Worm (Caenorhabditis elegans): ENCODE measurements around the gene tftc-3.

tftc-3 gene

DNA sequence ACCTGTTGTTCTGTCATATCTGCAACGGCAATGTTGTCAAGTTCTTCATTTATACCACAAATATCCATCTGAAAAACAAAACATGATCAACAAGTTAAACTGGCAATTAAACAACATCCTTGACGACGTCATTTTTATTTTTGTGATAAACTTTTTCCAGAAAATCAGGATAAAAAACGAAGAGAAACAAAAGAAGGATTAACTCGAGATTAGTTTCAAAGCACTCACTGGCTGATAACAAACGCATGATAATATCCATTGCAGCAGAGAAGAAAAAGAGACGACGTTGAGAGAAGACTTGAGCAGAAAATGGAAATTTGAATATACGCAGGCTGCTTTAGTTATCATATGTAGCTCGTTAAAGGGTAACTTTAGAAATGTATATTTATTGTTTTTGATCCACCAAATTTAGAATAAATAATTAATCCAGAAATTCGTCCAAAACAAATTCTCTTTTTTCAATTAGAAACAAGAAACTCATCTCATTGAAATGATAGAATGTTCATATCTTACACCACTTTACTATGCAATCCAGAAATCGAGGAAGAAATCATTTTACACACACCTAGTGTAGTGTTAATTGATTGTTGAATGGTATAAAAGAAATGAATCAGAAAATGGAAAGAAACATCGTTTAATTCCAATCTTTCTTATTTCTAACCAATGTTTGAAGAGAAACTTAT, 31.1 kb upstream of the tftc-3 start, which contains the start of the genes C12D8.21 and col-148:
Gene C12D8.21, minus strand, starts transcription at position 68 of the 683 bp plus-strand sequence.
Gene col-148, plus strand, starts transcription at position 633 of the 683 bp plus-strand sequence.
- TF ChIP-seq egl-5 (tag; optimal IDR thresholded peaks at IDR 0.05) (no peak), skn-1 (tag; optimal IDR thresholded peaks at IDR 0.05) (no peak), ztf-11 (tag; optimal IDR thresholded peaks at IDR 0.05) (no peak), nhr-43 (tag; optimal IDR thresholded peaks at IDR 0.05; ENCODE audit: poor library complexity, severe bottlenecking) (no peak), nhr-25 (tag; optimal IDR thresholded peaks at IDR 0.05) (no peak), elt-2 (tag; optimal IDR thresholded peaks at IDR 0.05) (no peak), fkh-2 (tag; optimal IDR thresholded peaks at IDR 0.05) (no peak), nhr-11 (tag; optimal IDR thresholded peaks at IDR 0.05) (no peak), ceh-16 (tag; optimal IDR thresholded peaks at IDR 0.05) (no peak), fos-1 (tag; optimal IDR thresholded peaks at IDR 0.05) (no peak), ceh-9 (tag; optimal IDR thresholded peaks at IDR 0.05) (no peak), mdl-1 (tag; optimal IDR thresholded peaks at IDR 0.05) (no peak), lsy-12 (tag; optimal IDR thresholded peaks at IDR 0.05) (no peak), mml-1 (tag; optimal IDR thresholded peaks at IDR 0.05) (no peak), nhr-77 (tag; optimal IDR thresholded peaks at IDR 0.05) (no peak), nhr-76 (tag; optimal IDR thresholded peaks at IDR 0.05) (no peak)

DNA sequence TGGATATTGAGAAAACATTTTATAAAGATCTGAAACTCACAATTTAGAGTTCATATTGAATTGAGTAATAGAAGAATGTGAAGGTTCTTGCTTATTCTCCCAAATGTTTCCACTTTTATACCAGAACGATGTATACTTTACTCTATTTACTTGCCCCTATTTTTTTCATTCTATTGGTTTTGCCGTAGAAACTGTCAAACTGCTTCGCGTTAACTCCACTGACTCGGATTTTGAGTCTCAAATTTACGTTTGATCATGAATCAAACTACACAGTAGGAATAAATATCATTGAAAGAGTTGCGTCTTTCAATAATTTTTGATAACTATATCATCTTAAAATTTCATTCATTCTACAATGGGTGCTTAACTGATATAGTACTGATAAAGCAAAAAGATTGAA, 29.7 kb upstream of the tftc-3 start, which contains the start of gene fipr-8:
Gene fipr-8, minus strand, starts transcription at position 101 of the 400 bp plus-strand sequence.
- TF ChIP-seq lsy-12 (tag; optimal IDR thresholded peaks at IDR 0.05) (no peak), snpc-4 (tag; optimal IDR thresholded peaks at IDR 0.05) (no peak), tbx-2 (tag; optimal IDR thresholded peaks at IDR 0.05) (no peak)

DNA sequence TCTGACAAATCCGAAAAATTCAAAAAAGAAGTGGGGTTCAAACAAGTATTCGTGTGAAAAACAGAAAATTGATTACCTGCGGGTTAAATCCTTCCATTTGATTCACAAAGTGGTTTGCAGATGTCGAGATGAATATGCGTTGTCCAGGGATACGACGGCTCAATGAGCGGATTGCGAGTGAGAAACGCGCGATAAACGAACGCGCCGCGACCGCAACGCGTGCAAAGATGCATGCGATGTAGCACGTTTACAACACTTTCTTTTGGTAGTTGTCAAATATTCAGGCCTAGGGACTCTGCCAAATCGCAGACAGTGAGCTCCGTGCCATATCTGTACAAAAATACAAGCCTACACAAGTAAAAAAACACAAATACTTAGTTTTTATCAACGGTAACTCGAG, 28.5 kb upstream of the tftc-3 start, which contains the start of gene fubl-1:
Gene fubl-1, minus strand, starts transcription at position 202 of the 400 bp plus-strand sequence.
- TF ChIP-seq elt-2 (tag; optimal IDR thresholded peaks at IDR 0.05) (peak; percentile 2), pqm-1 (tag; optimal IDR thresholded peaks at IDR 0.05) (no peak), hmg-11 (tag; optimal IDR thresholded peaks at IDR 0.05) (peak; percentile 9), lin-39 (tag; optimal IDR thresholded peaks at IDR 0.05) (peak; percentile 61), nfya-1 (tag; optimal IDR thresholded peaks at IDR 0.05; ENCODE audit: insufficient read depth) (peak; percentile 50), zag-1 (tag; optimal IDR thresholded peaks at IDR 0.05) (no peak), lin-15B (tag; optimal IDR thresholded peaks at IDR 0.05) (peak; percentile 73), ama-1 (optimal IDR thresholded peaks at IDR 0.05) (peak; percentile 39), unc-39 (tag; optimal IDR thresholded peaks at IDR 0.05) (no peak), ztf-4 (tag; optimal IDR thresholded peaks at IDR 0.05) (no peak), elt-3 (tag; optimal IDR thresholded peaks at IDR 0.05) (no peak), pha-4 (tag; optimal IDR thresholded peaks at IDR 0.05) (peak; percentile 6)

DNA sequence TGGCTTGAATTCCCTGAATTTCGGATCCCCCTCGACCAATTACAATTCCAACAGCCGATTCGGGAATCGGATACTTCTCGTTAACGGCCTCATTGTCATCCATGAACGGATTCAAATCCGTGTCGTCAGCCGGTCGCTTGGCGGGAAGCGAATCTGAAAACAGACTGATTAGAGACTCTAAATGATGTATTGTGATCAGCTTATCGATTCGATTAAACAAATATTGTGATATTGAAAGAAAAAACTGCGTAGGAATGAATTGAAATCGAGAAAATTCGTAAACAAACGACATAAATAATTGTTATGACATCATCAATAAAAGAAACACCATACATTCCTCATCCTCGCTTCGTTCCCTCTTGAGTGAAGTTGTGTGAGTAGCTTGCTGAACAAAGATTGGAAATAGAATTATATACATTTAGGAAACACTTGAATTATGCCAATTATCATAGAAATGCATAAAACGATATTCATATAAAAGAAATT, 27.9 kb upstream of the tftc-3 start:
- TF ChIP-seq ceh-82 (tag; optimal IDR thresholded peaks at IDR 0.05) (no peak), ama-1 (optimal IDR thresholded peaks at IDR 0.05) (peak; percentile 6)

DNA sequence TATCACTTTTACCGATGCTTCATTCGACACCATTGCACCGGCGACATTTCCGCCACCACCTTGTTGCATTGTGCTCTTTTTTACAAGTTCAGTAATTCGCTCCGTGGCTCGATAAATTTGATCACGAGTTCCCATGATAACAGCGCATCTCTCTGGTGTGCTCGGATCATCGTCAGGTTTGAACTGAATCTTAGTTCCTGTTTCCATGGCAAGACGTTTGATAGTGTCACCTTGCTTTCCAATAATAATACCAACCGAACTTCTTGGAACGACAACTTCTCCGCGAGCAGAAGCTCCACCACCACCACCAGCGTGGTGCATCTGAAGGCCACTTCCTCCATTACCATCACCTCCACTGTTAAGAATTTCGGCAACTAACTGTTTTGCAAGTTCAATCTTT, 27.0 kb upstream of the tftc-3 start:
- TF ChIP-seq elt-2 (tag; optimal IDR thresholded peaks at IDR 0.05) (no peak), mml-1 (tag; optimal IDR thresholded peaks at IDR 0.05) (no peak), nhr-43 (tag; optimal IDR thresholded peaks at IDR 0.05; ENCODE audit: poor library complexity, severe bottlenecking) (no peak), jun-1 (tag; optimal IDR thresholded peaks at IDR 0.05) (no peak), ZK546.5 (tag; optimal IDR thresholded peaks at IDR 0.05) (no peak), nhr-76 (tag; optimal IDR thresholded peaks at IDR 0.05) (no peak), zag-1 (tag; optimal IDR thresholded peaks at IDR 0.05) (no peak), tbx-2 (tag; optimal IDR thresholded peaks at IDR 0.05) (no peak), R02D3.7 (tag; optimal IDR thresholded peaks at IDR 0.05) (no peak), lin-39 (tag; optimal IDR thresholded peaks at IDR 0.05) (no peak), ceh-16 (tag; optimal IDR thresholded peaks at IDR 0.05) (no peak), egl-27 (tag; optimal IDR thresholded peaks at IDR 0.05) (no peak), lin-15B (tag; optimal IDR thresholded peaks at IDR 0.05) (no peak), sea-2 (GFP tag; optimal IDR thresholded peaks at IDR 0.05) (no peak), nfya-1 (tag; optimal IDR thresholded peaks at IDR 0.05; ENCODE audit: insufficient read depth) (no peak), snpc-4 (tag; optimal IDR thresholded peaks at IDR 0.05) (no peak)
